Worm (Caenorhabditis elegans): Measurements from ENCODE around the gene col-36.

Gene col-36

ce11 chrII:7168712-7169111 lies at the start of gene col-36:
Gene col-36, minus strand, starts transcription at chrII:7168812.
- no peak for TF ChIP-seq unc-62 (GFP tag; optimal IDR thresholded peaks at IDR 0.05)

ce11 chrII:7217047-7217446 lies 48.4 kb upstream of the col-36 start, which contains the start of gene E04F6.10:
Gene E04F6.10, minus strand, starts transcription at chrII:7217147.
- no peak for TF ChIP-seq unc-62 (GFP tag; optimal IDR thresholded peaks at IDR 0.05)

- no peak for TF ChIP-seq unc-62 (GFP tag; optimal IDR thresholded peaks at IDR 0.05)
These were observed 43.4 kb upstream of the col-36 start, which contains the start of gene E04F6.9 for ce11 chrII:7212059-7212458. Gene E04F6.9, minus strand, starts transcription at chrII:7212159.

- TF ChIP-seq unc-62 (GFP tag; optimal IDR thresholded peaks at IDR 0.05), result no peak
These were observed 42.7 kb upstream of the col-36 start, which contains the start of gene E04F6.8 for ce11 chrII:7211280-7211679. Gene E04F6.8, minus strand, starts transcription at chrII:7211380.

DNA sequence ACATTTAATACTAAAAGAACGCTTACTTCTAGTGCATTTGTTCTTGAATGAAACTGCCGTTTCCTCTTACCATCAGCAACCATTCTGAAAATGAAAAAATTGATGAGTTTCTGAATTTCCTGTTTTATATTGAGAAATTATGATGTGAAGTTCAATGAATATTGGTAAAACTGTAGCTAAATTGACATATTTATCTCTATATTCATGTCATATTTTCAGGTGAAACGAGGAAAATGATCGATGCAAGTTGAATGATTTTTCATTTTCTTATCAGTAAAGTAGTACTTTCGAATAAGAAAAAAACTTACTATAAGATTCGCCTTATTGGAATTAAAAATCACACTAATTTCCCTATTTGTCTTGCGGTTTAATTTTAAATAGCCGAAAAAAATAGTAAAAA lies 41.6 kb upstream of the col-36 start, which contains the start of gene E04F6.15:
Gene E04F6.15 (minus strand): TSS at position 101 of the 400 bp plus-strand sequence.
- TF ChIP-seq unc-62 (GFP tag; optimal IDR thresholded peaks at IDR 0.05), result no peak

- no peak for TF ChIP-seq unc-62 (GFP tag; optimal IDR thresholded peaks at IDR 0.05)
These were observed 39.6 kb upstream of the col-36 start, which contains the start of gene dhs-7 for ce11 chrII:7208184-7208583. Gene dhs-7, minus strand, starts transcription at chrII:7208460.

DNA sequence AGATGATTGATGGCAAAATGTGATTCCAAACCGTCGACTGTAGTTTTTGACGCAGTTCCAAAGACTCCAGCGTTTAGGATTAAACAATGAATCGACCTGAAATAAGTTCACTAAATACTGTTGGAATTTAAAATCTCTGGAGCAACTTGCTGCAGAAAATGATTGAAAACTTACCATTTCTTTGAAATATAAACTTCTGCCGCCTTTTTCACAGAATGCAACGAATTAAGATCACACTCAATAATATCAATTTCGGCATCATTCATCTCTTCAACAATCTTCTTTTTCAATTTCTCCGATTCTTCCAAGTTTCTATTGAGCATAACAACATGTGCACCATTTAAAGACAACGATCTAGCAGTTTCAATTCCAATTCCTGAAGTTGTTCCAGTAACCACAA lies 39.0 kb upstream of the col-36 start:
- no peak for TF ChIP-seq unc-62 (GFP tag; optimal IDR thresholded peaks at IDR 0.05)

DNA sequence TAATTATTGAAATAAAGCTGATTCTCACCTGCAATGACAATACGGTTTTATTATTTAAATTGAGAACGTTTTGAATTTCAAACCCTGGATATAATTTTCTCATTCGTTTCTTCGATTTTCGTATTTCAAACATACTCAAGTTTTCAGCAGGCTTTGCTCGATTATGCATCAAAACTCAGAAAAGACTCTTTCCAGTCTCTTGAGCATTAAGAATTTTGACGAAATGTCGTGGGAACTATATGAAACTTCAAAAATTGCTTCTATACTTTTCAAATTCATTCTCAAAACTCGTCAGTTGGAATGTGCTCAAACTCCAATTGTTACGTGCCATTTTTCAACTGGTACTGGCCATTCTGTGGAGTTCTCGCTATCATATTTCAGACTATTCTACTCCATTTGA lies 36.8 kb upstream of the col-36 start, which contains the start of gene srd-59:
Gene srd-59 (plus strand): TSS at position 301 of the 400 bp plus-strand sequence.
- no peak for TF ChIP-seq unc-62 (GFP tag; optimal IDR thresholded peaks at IDR 0.05)

- no peak for TF ChIP-seq unc-62 (GFP tag; optimal IDR thresholded peaks at IDR 0.05)
These were observed 36.3 kb upstream of the col-36 start, which contains the start of gene srd-58 for ce11 chrII:7204951-7205350. Gene srd-58, minus strand, starts transcription at chrII:7205051.

DNA sequence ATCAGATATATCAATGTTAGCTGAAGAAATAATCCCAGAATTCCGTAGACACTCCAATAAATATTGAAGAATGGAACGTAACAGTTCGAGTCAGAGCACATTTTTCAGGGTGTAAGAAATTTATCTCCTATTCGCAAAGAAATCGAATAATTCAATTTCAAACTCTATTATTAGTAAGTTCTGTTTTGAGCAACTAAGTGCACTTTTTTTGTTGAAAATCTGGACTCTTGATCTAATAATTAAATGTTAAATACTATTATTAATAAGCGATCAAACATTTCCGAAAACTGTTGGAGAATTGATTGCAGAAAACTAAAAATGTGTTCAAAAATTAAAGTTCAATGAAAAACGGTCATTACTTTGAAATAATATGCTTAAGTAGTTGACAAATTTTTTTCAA lies 34.5 kb upstream of the col-36 start, which contains the start of gene srd-56:
Gene srd-56 (minus strand): TSS at position 101 of the 400 bp plus-strand sequence.
- TF ChIP-seq unc-62 (GFP tag; optimal IDR thresholded peaks at IDR 0.05), result no peak

ce11 chrII:7200051-7200599 lies 31.5 kb upstream of the col-36 start, which contains the start of gene pcrg-1:
Gene pcrg-1, plus strand, starts transcription at chrII:7200549.
- TF ChIP-seq unc-62 (GFP tag; optimal IDR thresholded peaks at IDR 0.05), result no peak

DNA sequence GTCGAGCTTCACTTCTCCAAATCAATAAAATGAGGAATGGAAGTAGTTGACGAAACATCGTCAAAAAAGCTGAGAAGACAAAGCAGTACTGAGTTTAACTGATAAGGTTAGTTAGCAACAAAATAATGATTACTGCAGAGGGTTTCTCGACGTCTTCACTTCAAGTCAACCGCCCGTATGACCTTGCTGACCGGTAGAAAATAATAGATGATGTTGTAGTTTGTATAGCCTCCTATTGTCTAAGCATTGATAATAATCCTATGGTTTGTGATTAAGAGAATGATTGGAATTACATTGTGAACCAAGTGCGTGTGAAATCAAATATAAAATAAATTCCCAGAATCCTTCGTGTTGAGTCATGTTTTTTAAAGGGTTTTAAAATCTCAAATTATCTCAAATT lies 30.7 kb upstream of the col-36 start, which contains the start of gene E04F6.6:
Gene E04F6.6 (minus strand): TSS at position 258 of the 400 bp plus-strand sequence.
- TF ChIP-seq unc-62 (GFP tag; optimal IDR thresholded peaks at IDR 0.05), result no peak

DNA sequence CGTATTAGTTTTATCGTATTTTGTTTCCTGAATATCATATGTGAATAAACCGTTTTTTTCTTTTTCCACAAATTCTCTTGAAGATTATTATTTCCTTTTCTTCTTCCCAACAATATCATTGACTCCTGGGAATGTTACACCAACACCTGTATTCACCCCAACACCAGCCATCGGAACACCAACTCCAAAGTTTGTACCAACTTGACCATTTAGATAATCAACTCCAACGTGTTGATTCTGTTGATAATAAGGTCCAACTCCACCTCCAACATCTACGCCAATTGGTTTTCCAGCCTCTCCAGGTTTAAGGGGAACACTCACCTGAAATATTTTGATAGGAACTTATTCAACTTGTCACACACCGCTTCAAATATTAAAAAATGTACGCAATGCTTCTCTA lies 28.8 kb upstream of the col-36 start:
- TF ChIP-seq unc-62 (GFP tag; optimal IDR thresholded peaks at IDR 0.05), result no peak

DNA sequence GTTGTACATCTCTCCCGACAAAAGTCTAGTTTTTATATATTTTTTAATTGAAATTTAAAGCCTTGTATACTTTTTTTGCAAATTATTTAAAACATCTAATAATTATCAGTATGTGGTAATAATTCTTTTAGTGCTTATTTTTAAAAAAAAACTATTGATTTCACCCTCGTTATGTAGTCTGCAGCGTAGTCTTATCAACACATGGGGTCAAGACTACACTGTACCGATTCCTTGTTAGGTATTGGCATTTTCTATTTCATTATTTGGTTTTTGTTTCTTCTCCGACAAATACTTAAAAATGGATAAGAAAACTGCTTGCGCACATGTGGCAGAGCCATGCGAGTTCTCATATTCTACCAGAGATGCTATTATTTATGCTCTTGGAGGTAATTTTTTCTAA lies 27.4 kb upstream of the col-36 start, which contains the start of gene maoc-1:
Gene maoc-1 (plus strand): TSS at position 237 of the 400 bp plus-strand sequence.
- no peak for TF ChIP-seq unc-62 (GFP tag; optimal IDR thresholded peaks at IDR 0.05)

ce11 chrII:7195541-7195940 lies 26.9 kb upstream of the col-36 start, which contains the start of gene acdh-12:
Gene acdh-12, minus strand, starts transcription at chrII:7195641.
- TF ChIP-seq unc-62 (GFP tag; optimal IDR thresholded peaks at IDR 0.05), result no peak

- no peak for TF ChIP-seq unc-62 (GFP tag; optimal IDR thresholded peaks at IDR 0.05)
These were observed 20.5 kb upstream of the col-36 start, which contains the start of gene E04F6.4 for ce11 chrII:7189120-7189519. Gene E04F6.4, plus strand, starts transcription at chrII:7189420.

DNA sequence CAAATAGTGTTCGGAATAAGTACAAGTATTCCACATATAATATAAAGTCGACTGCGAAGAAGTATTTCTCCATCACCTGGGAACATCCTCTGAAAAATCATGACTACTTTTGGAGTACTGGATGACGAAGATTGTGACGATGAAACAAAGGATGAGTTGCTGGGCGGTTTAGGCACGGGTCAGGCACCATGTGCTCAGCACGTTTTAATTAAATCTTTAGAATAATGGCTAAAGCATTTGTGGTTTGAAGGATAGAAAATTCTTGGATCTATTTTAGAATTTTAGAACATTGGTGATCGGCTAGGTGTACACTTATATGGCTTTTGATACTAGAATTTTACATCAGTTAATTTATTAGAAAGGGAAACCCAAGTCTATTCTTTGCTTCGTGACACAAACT lies 18.5 kb upstream of the col-36 start, which contains the start of gene C27H5.6:
Gene C27H5.6 (minus strand): TSS at position 101 of the 400 bp plus-strand sequence.
- no peak for TF ChIP-seq unc-62 (GFP tag; optimal IDR thresholded peaks at IDR 0.05)

Data from whole organism, dauer.